Fruit fly (Drosophila melanogaster) whole organism: ENCODE measurements around the gene Hrd3.

Source experiments
- CG8478 ChIP-seq: fragments of >200 bp; optimal IDR thresholded peaks from 2 replicates; lab custom pipeline; 2018; ENCODE audit warnings: inconsistent platforms
- Dll ChIP-seq: fragments of >200 bp; optimal IDR thresholded peaks from 2 replicates; lab custom pipeline; 2017
- pan ChIP-seq: fragments of >200 bp; optimal IDR thresholded peaks from 2 replicates; lab custom pipeline; 2017
- psq ChIP-seq: fragments of >200 bp; optimal IDR thresholded peaks from 2 replicates; lab custom pipeline; 2017
- usp ChIP-seq: fragments of >200 bp; optimal IDR thresholded peaks from 2 replicates; lab custom pipeline; 2017; ENCODE audit warnings: missing biosample characterization, missing genetic modification characterization, mixed read lengths

dm6 chr3R:23760219-23761018 is 2.1 kb upstream of the Hrd3 start, which contains the start of gene SdhD:
- TF ChIP-seq pan (lab: Kevin White, UChicago) (no peak), psq (lab: Kevin White, UChicago) (no peak), usp (GFP tag; lab: Kevin White, UChicago) (no peak), CG8478 (lab: Kevin White, UChicago) (no peak), Dll (no peak)
